Worm (Caenorhabditis elegans) whole organism, L2 larva: ENCODE results near the gene srz-75.

Experiments
- blmp-1 ChIP-seq: sonication (generic microtip); optimal IDR thresholded peaks from 2 replicates; lab custom pipeline; 2017; ENCODE audit warnings: missing genetic modification characterization, mild to moderate bottlenecking, missing compliant biosample characterization, antibody characterized with exemption, moderate library complexity; ENCODE audit not compliant: insufficient read depth
- egl-27 ChIP-seq: sonication (generic microtip); optimal IDR thresholded peaks from 3 replicates; lab custom pipeline; 2017; ENCODE audit warnings: missing biosample characterization, missing genetic modification reagents, missing genetic modification characterization
- nhr-10 ChIP-seq: sonication (generic microtip); optimal IDR thresholded peaks from 2 replicates; lab custom pipeline; 2017; ENCODE audit warnings: missing biosample characterization, missing genetic modification characterization
- nhr-77 ChIP-seq: fragments of 150-350 bp; optimal IDR thresholded peaks from 2 replicates; lab custom pipeline; 2014; ENCODE audit warnings: missing biosample characterization, missing genetic modification characterization
- skn-1 ChIP-seq: sonication (generic microtip); optimal IDR thresholded peaks from 2 replicates; lab custom pipeline; 2017; ENCODE audit warnings: missing biosample characterization, missing genetic modification characterization
- snpc-4 ChIP-seq: fragments of 150-350 bp; optimal IDR thresholded peaks from 2 replicates; lab custom pipeline; 2014; ENCODE audit warnings: missing biosample characterization, missing genetic modification characterization
- unc-62 ChIP-seq: fragments of 150-350 bp; optimal IDR thresholded peaks from 2 replicates; lab custom pipeline; 2014; ENCODE audit warnings: missing biosample characterization, missing genetic modification reagents, missing genetic modification characterization
- zag-1 ChIP-seq: fragments of 150-350 bp; optimal IDR thresholded peaks from 2 replicates; lab custom pipeline; 2014; ENCODE audit warnings: missing biosample characterization, missing genetic modification characterization
- ztf-4 ChIP-seq: fragments of 150-350 bp; optimal IDR thresholded peaks from 2 replicates; lab custom pipeline; 2014; ENCODE audit warnings: missing biosample characterization, missing genetic modification characterization

DNA sequence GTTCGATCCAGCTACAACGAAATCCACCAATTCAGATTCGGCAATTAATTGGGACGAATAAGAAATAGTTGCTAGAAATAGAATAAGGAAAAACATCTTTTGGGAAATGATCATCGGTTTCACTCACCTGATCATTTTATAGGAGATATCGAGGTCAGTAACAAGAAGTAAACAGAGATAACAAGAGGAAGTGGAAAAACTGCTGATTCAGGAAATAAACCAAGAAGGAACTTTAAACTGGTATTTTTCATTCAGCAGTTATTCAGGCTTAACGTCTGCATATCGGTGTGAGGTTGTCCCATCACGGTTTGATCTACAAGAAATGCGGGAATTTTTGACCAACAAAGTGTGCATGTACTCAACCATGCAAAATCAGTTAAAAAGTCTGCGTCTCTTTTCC lies 37.9 kb upstream of the srz-75 start, which contains the start of gene K03D3.2:
- TF ChIP-seq nhr-77 (tag; lab: Kevin White, UChicago) (no peak), unc-62 (GFP tag; lab: Kevin White, UChicago) (no peak), zag-1 (tag; lab: Kevin White, UChicago) (no peak), snpc-4 (tag; lab: Kevin White, UChicago) (no peak), blmp-1 (tag; lab: Kevin White, UChicago) (no peak), skn-1 (tag; lab: Kevin White, UChicago) (no peak), ztf-4 (tag; lab: Kevin White, UChicago) (no peak), egl-27 (no peak), nhr-10 (tag; lab: Kevin White, UChicago) (no peak)
